Worm (Caenorhabditis elegans) whole organism, L1 larva: ENCODE results near the gene gpc-1.

Source experiments
- C04F5.9 ChIP-seq: sonication (generic microtip); optimal IDR thresholded peaks from 2 replicates; lab custom pipeline; 2016; ENCODE audit warnings: missing genetic modification characterization, missing compliant biosample characterization
- C16A3.4 ChIP-seq: fragments of 150-350 bp; optimal IDR thresholded peaks from 2 replicates; lab custom pipeline; 2014; ENCODE audit warnings: missing biosample characterization, missing genetic modification characterization
- F16B12.6 ChIP-seq: fragments of 150-350 bp; optimal IDR thresholded peaks from 2 replicates; lab custom pipeline; 2014; ENCODE audit warnings: missing biosample characterization, missing genetic modification characterization
- aha-1 ChIP-seq: fragments of 150-350 bp; optimal IDR thresholded peaks from 2 replicates; lab custom pipeline; 2014; ENCODE audit warnings: missing biosample characterization, missing genetic modification characterization
- alr-1 ChIP-seq: fragments of 200-800 bp; sonication (Bioruptor generic); optimal IDR thresholded peaks from 2 replicates; lab custom pipeline; 2018; ENCODE audit warnings: borderline replicate concordance, mild to moderate bottlenecking, missing genetic modification characterization, missing compliant biosample characterization
- ama-1 ChIP-seq: fragments of 150-350 bp; optimal IDR thresholded peaks from 2 replicates; lab custom pipeline; 2014
- ceh-63 ChIP-seq: fragments of 200-800 bp; sonication (Bioruptor generic); optimal IDR thresholded peaks from 2 replicates; lab custom pipeline; 2018; ENCODE audit warnings: mild to moderate bottlenecking, missing genetic modification characterization, missing compliant biosample characterization
- ceh-8 ChIP-seq: fragments of 200-800 bp; sonication (Bioruptor generic); optimal IDR thresholded peaks from 2 replicates; lab custom pipeline; 2018; ENCODE audit warnings: mild to moderate bottlenecking, missing genetic modification characterization, moderate library complexity, missing compliant biosample characterization
- ceh-88 ChIP-seq: fragments of 200-800 bp; sonication (Bioruptor generic); IDR thresholded peaks from 2 replicates; pipeline ENCODE4 v1.3.6; 2022; ENCODE audit warnings: missing genetic modification characterization, missing compliant biosample characterization
- ceh-90 ChIP-seq: sonication (generic microtip); optimal IDR thresholded peaks from 2 replicates; lab custom pipeline; 2016; ENCODE audit warnings: missing genetic modification characterization, missing compliant biosample characterization
- efl-3 ChIP-seq: fragments of 200-800 bp; sonication (Bioruptor generic); optimal IDR thresholded peaks from 2 replicates; lab custom pipeline; 2018; ENCODE audit warnings: mild to moderate bottlenecking, missing genetic modification characterization, missing compliant biosample characterization
- egl-13 ChIP-seq: sonication (generic microtip); optimal IDR thresholded peaks from 2 replicates; lab custom pipeline; 2016; ENCODE audit warnings: missing genotype, missing genetic modification reagents, missing genetic modification characterization, missing compliant biosample characterization
- egl-27 ChIP-seq, 2 experiments: fragments of 150-350 bp in 1 of 2; sonication (generic microtip); optimal IDR thresholded peaks; 3 replicates each; lab custom pipeline; 2017 to 2018; ENCODE audit warnings: missing biosample characterization in 2 of 2, missing genetic modification characterization in 2 of 2, missing genetic modification reagents in 2 of 2
- elt-3 ChIP-seq, 6 experiments: fragments of 150-350 bp in 1 of 6; sonication (generic microtip); optimal IDR thresholded peaks; 2 replicates each; lab custom pipeline; 2017 to 2018; ENCODE audit warnings: missing biosample characterization in 6 of 6, missing genetic modification characterization in 6 of 6, inconsistent platforms in 1 of 6
- ets-5 ChIP-seq: fragments of 200-800 bp; sonication (Bioruptor generic); IDR thresholded peaks from 2 replicates; pipeline ENCODE4 v1.3.6; 2022; ENCODE audit warnings: missing genetic modification characterization, missing compliant biosample characterization
- fkh-10 ChIP-seq: sonication (generic microtip); optimal IDR thresholded peaks from 2 replicates; lab custom pipeline; 2017; ENCODE audit warnings: missing biosample characterization, missing genetic modification reagents, missing genetic modification characterization
- fkh-8 ChIP-seq: sonication (generic microtip); optimal IDR thresholded peaks from 2 replicates; lab custom pipeline; 2016; ENCODE audit warnings: mild to moderate bottlenecking, missing genetic modification characterization, missing compliant biosample characterization
- fos-1 ChIP-seq: fragments of 150-350 bp; optimal IDR thresholded peaks from 2 replicates; lab custom pipeline; 2014; ENCODE audit warnings: missing biosample characterization, missing genetic modification characterization
- hlh-17 ChIP-seq: fragments of 200-800 bp; sonication (Bioruptor generic); optimal IDR thresholded peaks from 2 replicates; lab custom pipeline; 2018; ENCODE audit warnings: missing genetic modification characterization, mild to moderate bottlenecking, missing compliant biosample characterization, moderate library complexity, borderline replicate concordance
- hpl-2 ChIP-seq: fragments of 150-350 bp; optimal IDR thresholded peaks from 2 replicates; lab custom pipeline; 2014; ENCODE audit warnings: missing biosample characterization, missing genetic modification reagents, missing genetic modification characterization
- irx-1 ChIP-seq: sonication (generic microtip); optimal IDR thresholded peaks from 2 replicates; lab custom pipeline; 2016; ENCODE audit warnings: missing genetic modification characterization, missing compliant biosample characterization
- jun-1 ChIP-seq: fragments of 150-350 bp; optimal IDR thresholded peaks from 2 replicates; lab custom pipeline; 2014; ENCODE audit warnings: missing biosample characterization, missing genetic modification reagents, missing genetic modification characterization
- lin-13 ChIP-seq: fragments of 150-350 bp; optimal IDR thresholded peaks from 2 replicates; lab custom pipeline; 2014; ENCODE audit warnings: missing biosample characterization, missing genetic modification reagents, missing genetic modification characterization
- lin-14 ChIP-seq: fragments of 200-800 bp; sonication (Bioruptor generic); optimal IDR thresholded peaks from 2 replicates; lab custom pipeline; 2018; ENCODE audit warnings: mild to moderate bottlenecking, missing genetic modification characterization, moderate library complexity, missing compliant biosample characterization
- lin-15B ChIP-seq: fragments of 150-350 bp; sonication (generic microtip); optimal IDR thresholded peaks from 3 replicates; lab custom pipeline; 2014; ENCODE audit warnings: missing biosample characterization, missing genetic modification characterization
- lin-35 ChIP-seq, 2 experiments: fragments of 150-350 bp; optimal IDR thresholded peaks; 2 replicates each; lab custom pipeline; 2014; ENCODE audit warnings: missing biosample characterization in 2 of 2, missing genetic modification characterization in 2 of 2, missing genetic modification reagents in 2 of 2
- lsy-2 ChIP-seq, 2 experiments: fragments of 150-350 bp; optimal IDR thresholded peaks; 2 replicates each; lab custom pipeline; 2014; ENCODE audit warnings: missing biosample characterization in 2 of 2, missing genetic modification characterization in 2 of 2
- mab-9 ChIP-seq: fragments of 200-800 bp; sonication (Bioruptor generic); IDR thresholded peaks from 2 replicates; pipeline ENCODE4 v1.3.6; 2022; ENCODE audit warnings: missing genetic modification reagents, missing genetic modification characterization, missing compliant biosample characterization
- mdl-1 ChIP-seq, 2 experiments: fragments of 150-350 bp; optimal IDR thresholded peaks; 2 replicates each; lab custom pipeline; 2014 to 2017; ENCODE audit warnings: missing biosample characterization in 2 of 2, missing genetic modification characterization in 2 of 2, inconsistent platforms in 1 of 2
- nhr-11 ChIP-seq: fragments of 150-350 bp; optimal IDR thresholded peaks from 2 replicates; lab custom pipeline; 2014; ENCODE audit warnings: missing biosample characterization, missing genetic modification characterization
- nhr-12 ChIP-seq: sonication (generic microtip); optimal IDR thresholded peaks from 2 replicates; lab custom pipeline; 2017; ENCODE audit warnings: missing biosample characterization, missing genetic modification characterization
- nhr-19 ChIP-seq: fragments of 200-800 bp; sonication (Bioruptor generic); conservative IDR thresholded peaks from 2 replicates; pipeline ENCODE4 v1.3.6; 2022; ENCODE audit warnings: missing genetic modification characterization, missing compliant biosample characterization
- nhr-20 ChIP-seq: sonication (generic microtip); optimal IDR thresholded peaks from 2 replicates; lab custom pipeline; 2016; ENCODE audit warnings: mild to moderate bottlenecking, missing genetic modification characterization, missing compliant biosample characterization
- nhr-237 ChIP-seq: fragments of 150-350 bp; optimal IDR thresholded peaks from 2 replicates; lab custom pipeline; 2014; ENCODE audit warnings: missing biosample characterization, missing genetic modification characterization
- nhr-71 ChIP-seq: sonication (generic microtip); optimal IDR thresholded peaks from 2 replicates; lab custom pipeline; 2016; ENCODE audit warnings: mild to moderate bottlenecking, missing genetic modification characterization, moderate library complexity, missing compliant biosample characterization
- nhr-76 ChIP-seq: sonication (generic microtip); optimal IDR thresholded peaks from 2 replicates; lab custom pipeline; 2017; ENCODE audit warnings: missing biosample characterization, missing genetic modification characterization
- nhr-77 ChIP-seq: fragments of 150-350 bp; optimal IDR thresholded peaks from 2 replicates; lab custom pipeline; 2014; ENCODE audit warnings: missing biosample characterization, missing genetic modification characterization
- nhr-85 ChIP-seq: sonication (generic microtip); peaks from one replicate; lab custom pipeline; 2016; ENCODE audit warnings: missing genetic modification characterization, inconsistent platforms, missing compliant biosample characterization
- nhr-90 ChIP-seq: sonication (generic microtip); optimal IDR thresholded peaks from 2 replicates; lab custom pipeline; 2016; ENCODE audit warnings: mild to moderate bottlenecking, missing genetic modification characterization, missing compliant biosample characterization; ENCODE audit not compliant: poor library complexity
- pax-3 ChIP-seq: fragments of 200-800 bp; sonication (Bioruptor generic); optimal IDR thresholded peaks from 2 replicates; lab custom pipeline; 2018; ENCODE audit warnings: mild to moderate bottlenecking, missing genetic modification characterization, moderate library complexity, missing compliant biosample characterization
- pqm-1 ChIP-seq: sonication (generic microtip); optimal IDR thresholded peaks from 3 replicates; lab custom pipeline; 2017; ENCODE audit warnings: missing biosample characterization, missing genetic modification characterization
- rnt-1 ChIP-seq: sonication (generic microtip); optimal IDR thresholded peaks from 2 replicates; lab custom pipeline; 2016; ENCODE audit warnings: mild to moderate bottlenecking, missing genetic modification characterization, moderate library complexity, missing compliant biosample characterization
- snpc-4 ChIP-seq: fragments of 150-350 bp; optimal IDR thresholded peaks from 2 replicates; lab custom pipeline; 2014; ENCODE audit warnings: missing biosample characterization, missing genetic modification characterization
- sup-37 ChIP-seq: fragments of 200-800 bp; sonication (Bioruptor generic); optimal IDR thresholded peaks from 2 replicates; lab custom pipeline; 2018; ENCODE audit warnings: mild to moderate bottlenecking, missing genetic modification characterization, missing compliant biosample characterization
- swsn-7 ChIP-seq: sonication (generic microtip); optimal IDR thresholded peaks from 2 replicates; lab custom pipeline; 2016; ENCODE audit warnings: missing genetic modification characterization, missing compliant biosample characterization
- tlp-1 ChIP-seq: fragments of 150-350 bp; optimal IDR thresholded peaks from 2 replicates; lab custom pipeline; 2014; ENCODE audit warnings: missing biosample characterization, missing genetic modification characterization
- unc-30 ChIP-seq: sonication (generic microtip); optimal IDR thresholded peaks from 2 replicates; lab custom pipeline; 2017; ENCODE audit warnings: missing biosample characterization, missing genetic modification characterization
- unc-62 ChIP-seq: fragments of 150-350 bp; optimal IDR thresholded peaks from 2 replicates; lab custom pipeline; 2014; ENCODE audit warnings: missing biosample characterization, missing genetic modification reagents, missing genetic modification characterization
- unc-98 ChIP-seq: fragments of 200-800 bp; sonication (Bioruptor generic); IDR thresholded peaks from 2 replicates; pipeline ENCODE4 v1.3.6; 2022; ENCODE audit warnings: missing genetic modification characterization, missing compliant biosample characterization
- vab-15 ChIP-seq: sonication (generic microtip); optimal IDR thresholded peaks from 2 replicates; lab custom pipeline; 2017; ENCODE audit warnings: missing genotype, mild to moderate bottlenecking, missing genetic modification characterization, missing compliant biosample characterization
- xbp-1 ChIP-seq: sonication (generic microtip); optimal IDR thresholded peaks from 2 replicates; lab custom pipeline; 2016; ENCODE audit warnings: missing genetic modification characterization, missing compliant biosample characterization
- zag-1 ChIP-seq: fragments of 150-350 bp; optimal IDR thresholded peaks from 2 replicates; lab custom pipeline; 2014; ENCODE audit warnings: missing biosample characterization, missing genetic modification characterization
- zip-4 ChIP-seq: fragments of 200-800 bp; sonication (Bioruptor generic); optimal IDR thresholded peaks from 2 replicates; lab custom pipeline; 2018; ENCODE audit warnings: mild to moderate bottlenecking, missing genetic modification characterization, moderate library complexity, missing compliant biosample characterization

Gene gpc-1

ce11 chrX:12889837-12890449 lies 5.2 kb upstream of the gpc-1 start:
- peak; percentile 86 for TF ChIP-seq fkh-8 (tag; lab: Kevin White, UChicago)
- TF ChIP-seq ceh-63: no peak
- TF ChIP-seq nhr-237 (tag; lab: Kevin White, UChicago): no peak
- no peak for TF ChIP-seq lin-15B
- TF ChIP-seq pqm-1 (tag; lab: Kevin White, UChicago): no peak
- peak; percentile 24 for TF ChIP-seq egl-13 (tag; lab: Kevin White, UChicago)
- TF ChIP-seq rnt-1: peak; percentile 73
- peak in 1 of 2 experiments; percentile 53 for TF ChIP-seq lin-35 (GFP tag; optimal IDR thresholded peaks at IDR 0.05; lab: Kevin White, UChicago)
- no peak for TF ChIP-seq C04F5.9 (tag; lab: Kevin White, UChicago)
- peak; percentile 86 for TF ChIP-seq nhr-71 (tag; lab: Kevin White, UChicago)
- no peak for TF ChIP-seq efl-3 (GFP tag; lab: Kevin White, UChicago)
- peak; percentile 77 for TF ChIP-seq nhr-85 (tag; lab: Kevin White, UChicago)
- TF ChIP-seq lsy-2 (tag; optimal IDR thresholded peaks at IDR 0.05; lab: Kevin White, UChicago): peak; percentile 36 to 71
- peak; percentile 67 for TF ChIP-seq nhr-90 (tag; lab: Kevin White, UChicago)
- TF ChIP-seq irx-1 (tag; lab: Kevin White, UChicago): peak; percentile 31
- peak; percentile 27 for TF ChIP-seq lin-13
- TF ChIP-seq lin-14 (GFP tag; lab: Kevin White, UChicago): peak; percentile 81
- peak; percentile 64 for TF ChIP-seq ceh-8 (GFP tag; lab: Kevin White, UChicago)
- TF ChIP-seq vab-15 (tag; lab: Kevin White, UChicago): no peak
- peak; percentile 38 for TF ChIP-seq snpc-4
- TF ChIP-seq elt-3 (tag; optimal IDR thresholded peaks at IDR 0.05; lab: Kevin White, UChicago): peak in 1 of 6 experiments; percentile 72
- TF ChIP-seq unc-98 (GFP tag; lab: Robert Waterston, UW): no peak
- no peak for TF ChIP-seq tlp-1 (tag; lab: Kevin White, UChicago)
- TF ChIP-seq xbp-1: peak; percentile 65
- TF ChIP-seq swsn-7 (tag; lab: Kevin White, UChicago): peak; percentile 79
- TF ChIP-seq alr-1 (tag; lab: Kevin White, UChicago): no peak
- TF ChIP-seq zag-1 (tag; lab: Kevin White, UChicago): no peak
- TF ChIP-seq egl-27 (tag; optimal IDR thresholded peaks at IDR 0.05; lab: Kevin White, UChicago): peak in 1 of 2 experiments; percentile 41
- TF ChIP-seq C16A3.4 (tag; lab: Kevin White, UChicago): peak; percentile 70
- no peak for TF ChIP-seq nhr-11 (tag; lab: Kevin White, UChicago)
- TF ChIP-seq ceh-88: peak; percentile 57
- TF ChIP-seq sup-37: peak; percentile 37
- no peak for TF ChIP-seq mab-9 (GFP tag; lab: Robert Waterston, UW)
- peak; percentile 71 for TF ChIP-seq pax-3 (tag; lab: Kevin White, UChicago)
- peak; percentile 74 for TF ChIP-seq zip-4
- peak; percentile 83 for TF ChIP-seq jun-1 (tag; lab: Kevin White, UChicago)
- no peak for TF ChIP-seq hpl-2 (GFP tag; lab: Kevin White, UChicago)
- no peak for TF ChIP-seq unc-30 (tag; lab: Kevin White, UChicago)
- no peak for TF ChIP-seq aha-1 (tag; lab: Kevin White, UChicago)
- TF ChIP-seq nhr-12 (tag; lab: Kevin White, UChicago): no peak
- peak in 1 of 2 experiments; percentile 63 for TF ChIP-seq mdl-1 (tag; optimal IDR thresholded peaks at IDR 0.05; lab: Kevin White, UChicago)
- peak; percentile 77 for TF ChIP-seq nhr-20 (tag; lab: Kevin White, UChicago)
- TF ChIP-seq ama-1 (lab: Kevin White, UChicago): no peak
- TF ChIP-seq nhr-76 (tag; lab: Kevin White, UChicago): no peak
- TF ChIP-seq fkh-10 (GFP tag; lab: Kevin White, UChicago): peak; percentile 84
- TF ChIP-seq nhr-77 (tag; lab: Kevin White, UChicago): peak; percentile 52
- TF ChIP-seq hlh-17: no peak
- no peak for TF ChIP-seq ets-5 (GFP tag; lab: Robert Waterston, UW)
- peak; percentile 75 for TF ChIP-seq nhr-19 (GFP tag; lab: Robert Waterston, UW)
- no peak for TF ChIP-seq unc-62 (GFP tag; lab: Kevin White, UChicago)
- peak; percentile 37 for TF ChIP-seq fos-1 (tag; lab: Kevin White, UChicago)
- no peak for TF ChIP-seq ceh-90
- TF ChIP-seq F16B12.6 (tag; lab: Kevin White, UChicago): no peak
